Worm (Caenorhabditis elegans) whole organism, late embryonic: ENCODE measurements around the gene F13H8.5.

ENCODE experiments used
- C38D4.7 ChIP-seq: fragments of 200-800 bp; sonication (Bioruptor generic); optimal IDR thresholded peaks from 2 replicates; lab custom pipeline; 2018; ENCODE audit warnings: mild to moderate bottlenecking, missing genetic modification characterization, moderate library complexity, missing compliant biosample characterization
- F13H6.1 ChIP-seq: sonication (generic microtip); optimal IDR thresholded peaks from 2 replicates; lab custom pipeline; 2016; ENCODE audit warnings: missing genetic modification characterization, missing compliant biosample characterization
- K02D7.2 ChIP-seq: sonication (generic microtip); optimal IDR thresholded peaks from 2 replicates; lab custom pipeline; 2017; ENCODE audit warnings: mild to moderate bottlenecking, missing genetic modification characterization, missing compliant biosample characterization
- K09A11.1 ChIP-seq: sonication (generic microtip); optimal IDR thresholded peaks from 2 replicates; lab custom pipeline; 2017; ENCODE audit warnings: antibody characterized with exemption, mild to moderate bottlenecking, missing genetic modification characterization, missing compliant biosample characterization; ENCODE audit not compliant: insufficient read depth
- T23F11.4 ChIP-seq: fragments of 200-800 bp; sonication (Bioruptor generic); optimal IDR thresholded peaks from 2 replicates; lab custom pipeline; 2018; ENCODE audit warnings: mild to moderate bottlenecking, missing genetic modification characterization, missing compliant biosample characterization
- Y22D7AL.16 ChIP-seq: sonication (generic microtip); optimal IDR thresholded peaks from 2 replicates; lab custom pipeline; 2016; ENCODE audit warnings: missing genetic modification characterization, missing compliant biosample characterization
- ahr-1 ChIP-seq: sonication (generic microtip); optimal IDR thresholded peaks from 2 replicates; lab custom pipeline; 2016; ENCODE audit warnings: missing genetic modification characterization, missing compliant biosample characterization
- ama-1 ChIP-seq: fragments of 150-350 bp; optimal IDR thresholded peaks from 2 replicates; lab custom pipeline; 2014
- ceh-14 ChIP-seq: sonication (generic microtip); optimal IDR thresholded peaks from 2 replicates; lab custom pipeline; 2016; ENCODE audit warnings: missing genotype, missing genetic modification characterization, missing compliant biosample characterization
- ceh-18 ChIP-seq: sonication (generic microtip); optimal IDR thresholded peaks from 2 replicates; lab custom pipeline; 2016; ENCODE audit warnings: missing genetic modification characterization, missing compliant biosample characterization
- ceh-22 ChIP-seq: sonication (generic microtip); optimal IDR thresholded peaks from 2 replicates; lab custom pipeline; 2017; ENCODE audit warnings: missing biosample characterization, missing genetic modification characterization
- ceh-24 ChIP-seq: sonication (generic microtip); optimal IDR thresholded peaks from 2 replicates; lab custom pipeline; 2016; ENCODE audit warnings: mild to moderate bottlenecking, missing genetic modification characterization, missing compliant biosample characterization
- ceh-34 ChIP-seq: sonication (generic microtip); optimal IDR thresholded peaks from 2 replicates; lab custom pipeline; 2016; ENCODE audit warnings: mild to moderate bottlenecking, missing genetic modification characterization, missing compliant biosample characterization
- ceh-45 ChIP-seq: fragments of 200-800 bp; sonication (Bioruptor generic); IDR thresholded peaks from 2 replicates; pipeline ENCODE4 v1.3.6; 2022; ENCODE audit warnings: missing genetic modification reagents, missing genetic modification characterization, missing compliant biosample characterization
- ceh-48 ChIP-seq: sonication (generic microtip); optimal IDR thresholded peaks from 2 replicates; lab custom pipeline; 2016; ENCODE audit warnings: missing genetic modification characterization, inconsistent platforms, missing compliant biosample characterization
- ceh-6 ChIP-seq: fragments of 200-800 bp; sonication (Bioruptor generic); optimal IDR thresholded peaks from 2 replicates; lab custom pipeline; 2018; ENCODE audit warnings: mild to moderate bottlenecking, missing genetic modification characterization, missing compliant biosample characterization
- dmd-4 ChIP-seq: sonication (generic microtip); optimal IDR thresholded peaks from 2 replicates; lab custom pipeline; 2016; ENCODE audit warnings: borderline replicate concordance, missing genetic modification characterization, missing compliant biosample characterization
- elt-2 ChIP-seq: sonication (generic microtip); optimal IDR thresholded peaks from 2 replicates; lab custom pipeline; 2016; ENCODE audit warnings: missing genetic modification reagents, missing genetic modification characterization, missing compliant biosample characterization
- elt-4 ChIP-seq: sonication (generic microtip); optimal IDR thresholded peaks from 2 replicates; lab custom pipeline; 2016; ENCODE audit warnings: missing genetic modification characterization, missing compliant biosample characterization
- ets-4 ChIP-seq: sonication (generic microtip); optimal IDR thresholded peaks from 2 replicates; lab custom pipeline; 2016; ENCODE audit warnings: missing genetic modification characterization, missing compliant biosample characterization
- eyg-1 ChIP-seq: sonication (generic microtip); optimal IDR thresholded peaks from 2 replicates; lab custom pipeline; 2016; ENCODE audit warnings: missing genotype, missing genetic modification characterization, missing compliant biosample characterization
- fax-1 ChIP-seq: sonication (generic microtip); optimal IDR thresholded peaks from 2 replicates; lab custom pipeline; 2016; ENCODE audit warnings: missing genotype, missing genetic modification characterization, missing compliant biosample characterization
- gmeb-2 ChIP-seq: sonication (generic microtip); optimal IDR thresholded peaks from 2 replicates; lab custom pipeline; 2016; ENCODE audit warnings: missing genetic modification characterization, inconsistent platforms, missing compliant biosample characterization
- hlh-13 ChIP-seq: fragments of 200-800 bp; sonication (Bioruptor generic); optimal IDR thresholded peaks from 2 replicates; lab custom pipeline; 2018; ENCODE audit warnings: mild to moderate bottlenecking, missing genetic modification characterization, missing compliant biosample characterization
- hlh-15 ChIP-seq: sonication (generic microtip); optimal IDR thresholded peaks from 2 replicates; lab custom pipeline; 2016; ENCODE audit warnings: missing genetic modification characterization, missing compliant biosample characterization
- hlh-30 ChIP-seq: sonication (generic microtip); optimal IDR thresholded peaks from 2 replicates; lab custom pipeline; 2017; ENCODE audit warnings: antibody characterized with exemption, missing genetic modification characterization, missing compliant biosample characterization; ENCODE audit not compliant: insufficient read depth
- hlh-6 ChIP-seq: sonication (generic microtip); optimal IDR thresholded peaks from 2 replicates; lab custom pipeline; 2016; ENCODE audit warnings: missing genotype, missing genetic modification characterization, missing compliant biosample characterization
- lim-6 ChIP-seq: sonication (generic microtip); optimal IDR thresholded peaks from 2 replicates; lab custom pipeline; 2016; ENCODE audit warnings: missing genetic modification characterization, missing compliant biosample characterization
- madf-2 ChIP-seq: sonication (generic microtip); optimal IDR thresholded peaks from 2 replicates; lab custom pipeline; 2017; ENCODE audit warnings: missing genetic modification characterization, missing compliant biosample characterization
- nfya-1 ChIP-seq: sonication (generic microtip); optimal IDR thresholded peaks from 2 replicates; lab custom pipeline; 2017; ENCODE audit warnings: missing genetic modification characterization, mild to moderate bottlenecking, missing compliant biosample characterization, antibody characterized with exemption, moderate library complexity
- nhr-11 ChIP-seq: fragments of 150-350 bp; optimal IDR thresholded peaks from 2 replicates; lab custom pipeline; 2014; ENCODE audit warnings: missing biosample characterization, missing genetic modification characterization
- nhr-232 ChIP-seq: sonication (generic microtip); optimal IDR thresholded peaks from 2 replicates; lab custom pipeline; 2016; ENCODE audit warnings: missing genetic modification characterization, missing compliant biosample characterization
- npax-4 ChIP-seq: sonication (generic microtip); optimal IDR thresholded peaks from 2 replicates; lab custom pipeline; 2016; ENCODE audit warnings: missing genetic modification characterization, missing compliant biosample characterization
- odd-2 ChIP-seq: sonication (generic microtip); optimal IDR thresholded peaks from 2 replicates; lab custom pipeline; 2017; ENCODE audit warnings: antibody characterized with exemption, mild to moderate bottlenecking, missing genetic modification characterization, missing compliant biosample characterization
- pag-3 ChIP-seq: sonication (generic microtip); optimal IDR thresholded peaks from 2 replicates; lab custom pipeline; 2016; ENCODE audit warnings: missing compliant biosample characterization, missing genetic modification characterization, borderline replicate concordance
- pat-9 ChIP-seq: fragments of 200-800 bp; sonication (Bioruptor generic); optimal IDR thresholded peaks from 2 replicates; lab custom pipeline; 2018; ENCODE audit warnings: mild to moderate bottlenecking, missing genetic modification characterization, moderate library complexity, missing compliant biosample characterization
- pax-1 ChIP-seq: fragments of 150-350 bp; optimal IDR thresholded peaks from 2 replicates; lab custom pipeline; 2014; ENCODE audit warnings: missing biosample characterization, missing genetic modification characterization
- pha-4 ChIP-seq: fragments of 150-350 bp; optimal IDR thresholded peaks from 2 replicates; lab custom pipeline; 2018; ENCODE audit warnings: missing biosample characterization, missing genetic modification reagents, missing genetic modification characterization
- pqm-1 ChIP-seq: sonication (generic microtip); optimal IDR thresholded peaks from 2 replicates; lab custom pipeline; 2016; ENCODE audit warnings: missing genetic modification characterization, missing compliant biosample characterization
- pros-1 ChIP-seq: fragments of 150-350 bp; optimal IDR thresholded peaks from 2 replicates; lab custom pipeline; 2014; ENCODE audit warnings: missing biosample characterization, missing genetic modification reagents, missing genetic modification characterization
- ref-2 ChIP-seq: sonication (generic microtip); optimal IDR thresholded peaks from 2 replicates; lab custom pipeline; 2016; ENCODE audit warnings: missing genetic modification characterization, missing compliant biosample characterization
- rnt-1 ChIP-seq: sonication (generic microtip); optimal IDR thresholded peaks from 2 replicates; lab custom pipeline; 2016; ENCODE audit warnings: missing genetic modification characterization, missing compliant biosample characterization
- sdc-2 ChIP-seq: sonication (generic microtip); optimal IDR thresholded peaks from 2 replicates; lab custom pipeline; 2016; ENCODE audit warnings: missing genotype, missing genetic modification characterization, missing compliant biosample characterization
- sox-2 ChIP-seq: fragments of 200-800 bp; sonication (Bioruptor generic); IDR thresholded peaks from 2 replicates; pipeline ENCODE4 v1.3.6; 2022; ENCODE audit warnings: missing genetic modification reagents, missing genetic modification characterization, missing compliant biosample characterization
- sox-4 ChIP-seq: sonication (generic microtip); optimal IDR thresholded peaks from 2 replicates; lab custom pipeline; 2017; ENCODE audit warnings: mild to moderate bottlenecking, missing genetic modification characterization, inconsistent platforms, missing compliant biosample characterization
- ttx-3 ChIP-seq: sonication (generic microtip); optimal IDR thresholded peaks from 2 replicates; lab custom pipeline; 2016; ENCODE audit warnings: missing genetic modification reagents, missing genetic modification characterization, missing compliant biosample characterization
- unc-3 ChIP-seq, 2 experiments: fragments of 200-800 bp in 1 of 2; sonication (Bioruptor generic) in 1 of 2; sonication (generic microtip) in 1 of 2; conservative IDR thresholded peaks in 1 of 2; optimal IDR thresholded peaks in 1 of 2; 2 replicates each; pipeline versions ENCODE4 v1.3.6 to Lab custom; 2016 to 2022; ENCODE audit warnings: missing compliant biosample characterization in 2 of 2, missing genetic modification characterization in 2 of 2, missing genetic modification reagents in 1 of 2
- unc-42 ChIP-seq: sonication (generic microtip); optimal IDR thresholded peaks from 2 replicates; lab custom pipeline; 2016; ENCODE audit warnings: missing genotype, missing genetic modification characterization, missing compliant biosample characterization
- zip-5 ChIP-seq: sonication (generic microtip); optimal IDR thresholded peaks from 2 replicates; lab custom pipeline; 2016; ENCODE audit warnings: missing genetic modification characterization, missing compliant biosample characterization
- ztf-16 ChIP-seq: sonication (generic microtip); optimal IDR thresholded peaks from 2 replicates; lab custom pipeline; 2017; ENCODE audit warnings: missing genetic modification characterization, missing compliant biosample characterization

F13H8.5 gene

DNA sequence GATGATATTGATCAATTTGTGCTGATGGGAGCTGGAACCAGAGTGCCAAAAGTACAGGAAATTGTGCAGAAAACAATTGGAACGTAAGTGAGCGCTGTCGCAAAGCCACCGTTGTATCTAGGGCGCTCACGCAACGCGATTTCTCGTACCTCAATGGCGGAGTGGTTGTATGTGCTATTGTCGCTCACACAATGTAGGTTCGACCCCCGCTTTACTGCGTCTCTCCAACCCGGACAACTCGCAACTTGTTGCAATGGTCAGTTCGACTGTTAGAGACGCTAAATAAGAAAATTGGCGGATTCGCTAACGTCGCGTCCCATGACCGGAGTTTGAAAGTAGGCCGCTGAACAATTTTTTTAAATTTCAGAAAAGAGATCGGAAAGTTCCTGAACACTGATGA is 7.4 kb downstream of the F13H8.5 start (continued):
- TF ChIP-seq ahr-1 = peak; percentile 68
- TF ChIP-seq zip-5 = peak; percentile 26
- peak; percentile 48 for TF ChIP-seq hlh-15
- TF ChIP-seq odd-2 (tag; lab: Kevin White, UChicago) = no peak
- TF ChIP-seq nfya-1 (tag; lab: Kevin White, UChicago) = no peak
- peak; percentile 61 for TF ChIP-seq sdc-2 (tag; lab: Kevin White, UChicago)
- TF ChIP-seq C38D4.7 (GFP tag; lab: Kevin White, UChicago) = peak; percentile 73
- TF ChIP-seq ceh-6 (GFP tag; lab: Kevin White, UChicago) = peak; percentile 81
- no peak for TF ChIP-seq nhr-11
- TF ChIP-seq ztf-16 (tag; lab: Kevin White, UChicago) = peak; percentile 81
- TF ChIP-seq dmd-4 (tag; lab: Kevin White, UChicago) = peak; percentile 59
- peak; percentile 42 for TF ChIP-seq rnt-1
- TF ChIP-seq pros-1 (tag; lab: Kevin White, UChicago) = no peak
- peak; percentile 74 for TF ChIP-seq hlh-13
- peak; percentile 64 for TF ChIP-seq ceh-24 (tag; lab: Kevin White, UChicago)
- TF ChIP-seq lim-6 = peak; percentile 28
- TF ChIP-seq gmeb-2 (tag; lab: Kevin White, UChicago) = peak; percentile 45
- peak; percentile 60 for TF ChIP-seq ceh-45 (GFP tag; lab: Robert Waterston, UW)
- peak; percentile 40 for TF ChIP-seq F13H6.1 (tag; lab: Kevin White, UChicago)
- peak; percentile 70 for TF ChIP-seq K02D7.2 (tag; lab: Kevin White, UChicago)
- peak; percentile 25 for TF ChIP-seq K09A11.1 (tag; lab: Kevin White, UChicago)
- TF ChIP-seq ref-2 (tag; lab: Kevin White, UChicago) = peak; percentile 59
- TF ChIP-seq ceh-18 (tag; lab: Kevin White, UChicago) = peak; percentile 70
- TF ChIP-seq hlh-30 (tag; lab: Kevin White, UChicago) = peak; percentile 74
- TF ChIP-seq npax-4 = peak; percentile 61
- peak; percentile 84 for TF ChIP-seq hlh-6
- TF ChIP-seq nhr-232 (tag; lab: Kevin White, UChicago) = peak; percentile 75
- TF ChIP-seq unc-42 (tag; lab: Kevin White, UChicago) = peak; percentile 8
- TF ChIP-seq elt-2 (tag; lab: Kevin White, UChicago) = peak; percentile 76
- peak; percentile 70 for TF ChIP-seq madf-2 (tag; lab: Kevin White, UChicago)
- peak; percentile 71 for TF ChIP-seq sox-2 (GFP tag; lab: Robert Waterston, UW)
- peak; percentile 47 for TF ChIP-seq ets-4 (tag; lab: Kevin White, UChicago)
- no peak for TF ChIP-seq ama-1 (lab: Kevin White, UChicago)
- TF ChIP-seq T23F11.4 (GFP tag; lab: Kevin White, UChicago) = peak; percentile 78
- TF ChIP-seq ceh-48 (tag; lab: Kevin White, UChicago) = peak; percentile 61
- TF ChIP-seq ceh-34 (tag; lab: Kevin White, UChicago) = peak; percentile 74
- no peak for TF ChIP-seq pag-3
- peak; percentile 72 for TF ChIP-seq pat-9 (tag; lab: Kevin White, UChicago)
- TF ChIP-seq pqm-1 = peak; percentile 20
- peak; percentile 78 for TF ChIP-seq Y22D7AL.16
- no peak for TF ChIP-seq pha-4 (tag; lab: Kevin White, UChicago)
- peak; percentile 24 for TF ChIP-seq ceh-14 (tag; lab: Kevin White, UChicago)
- TF ChIP-seq pax-1 = no peak
- no peak for TF ChIP-seq elt-4 (tag; lab: Kevin White, UChicago)
- TF ChIP-seq ttx-3 (tag; lab: Kevin White, UChicago) = peak; percentile 42
- peak; percentile 79 for TF ChIP-seq sox-4
- TF ChIP-seq unc-3 (GFP tag; conservative IDR thresholded peaks at IDR 0.05; lab: Robert Waterston, UW) = peak; percentile 73; the same call in 1 of the 2 replicates
- peak; percentile 50 for TF ChIP-seq unc-3 (tag; optimal IDR thresholded peaks at IDR 0.05; lab: Kevin White, UChicago)
- peak; percentile 24 for TF ChIP-seq eyg-1 (tag; lab: Kevin White, UChicago)
- TF ChIP-seq ceh-22 = no peak
- TF ChIP-seq fax-1 (tag; lab: Kevin White, UChicago) = peak; percentile 71
